Worm (Caenorhabditis elegans) whole organism, late embryonic: Measurements from ENCODE around the gene fbxo-11.2.
"Not testable (repeated sequence)": the region's sequence is repeated elsewhere in the genome, so short reads cannot be mapped to it uniquely, and the experiment has no call there.

Experiments used
- C38D4.7 ChIP-seq: fragments of 200-800 bp; sonication (Bioruptor generic); optimal IDR thresholded peaks from 2 replicates; lab custom pipeline; 2018; ENCODE audit warnings: mild to moderate bottlenecking, missing genetic modification characterization, moderate library complexity, missing compliant biosample characterization
- F13H6.1 ChIP-seq: sonication (generic microtip); optimal IDR thresholded peaks from 2 replicates; lab custom pipeline; 2016; ENCODE audit warnings: missing genetic modification characterization, missing compliant biosample characterization
- K02D7.2 ChIP-seq: sonication (generic microtip); optimal IDR thresholded peaks from 2 replicates; lab custom pipeline; 2017; ENCODE audit warnings: mild to moderate bottlenecking, missing genetic modification characterization, missing compliant biosample characterization
- Y22D7AL.16 ChIP-seq: sonication (generic microtip); optimal IDR thresholded peaks from 2 replicates; lab custom pipeline; 2016; ENCODE audit warnings: missing genetic modification characterization, missing compliant biosample characterization
- ceh-19 ChIP-seq: fragments of 200-800 bp; sonication (Bioruptor generic); optimal IDR thresholded peaks from 2 replicates; lab custom pipeline; 2018; ENCODE audit warnings: mild to moderate bottlenecking, missing genetic modification characterization, missing compliant biosample characterization
- ceh-22 ChIP-seq: sonication (generic microtip); optimal IDR thresholded peaks from 2 replicates; lab custom pipeline; 2017; ENCODE audit warnings: missing biosample characterization, missing genetic modification characterization
- ceh-30 ChIP-seq: fragments of 150-350 bp; optimal IDR thresholded peaks from 2 replicates; lab custom pipeline; 2014; ENCODE audit warnings: missing biosample characterization, missing genetic modification characterization
- ceh-34 ChIP-seq: sonication (generic microtip); optimal IDR thresholded peaks from 2 replicates; lab custom pipeline; 2016; ENCODE audit warnings: mild to moderate bottlenecking, missing genetic modification characterization, missing compliant biosample characterization
- ceh-45 ChIP-seq: fragments of 200-800 bp; sonication (Bioruptor generic); IDR thresholded peaks from 2 replicates; pipeline ENCODE4 v1.3.6; 2022; ENCODE audit warnings: missing genetic modification reagents, missing genetic modification characterization, missing compliant biosample characterization
- ceh-48 ChIP-seq: sonication (generic microtip); optimal IDR thresholded peaks from 2 replicates; lab custom pipeline; 2016; ENCODE audit warnings: missing genetic modification characterization, inconsistent platforms, missing compliant biosample characterization
- dmd-4 ChIP-seq: sonication (generic microtip); optimal IDR thresholded peaks from 2 replicates; lab custom pipeline; 2016; ENCODE audit warnings: borderline replicate concordance, missing genetic modification characterization, missing compliant biosample characterization
- dve-1 ChIP-seq: sonication (generic microtip); optimal IDR thresholded peaks from 2 replicates; lab custom pipeline; 2017; ENCODE audit warnings: antibody characterized with exemption, mild to moderate bottlenecking, missing genetic modification characterization, missing compliant biosample characterization
- elt-2 ChIP-seq: sonication (generic microtip); optimal IDR thresholded peaks from 2 replicates; lab custom pipeline; 2016; ENCODE audit warnings: missing genetic modification reagents, missing genetic modification characterization, missing compliant biosample characterization
- elt-4 ChIP-seq: sonication (generic microtip); optimal IDR thresholded peaks from 2 replicates; lab custom pipeline; 2016; ENCODE audit warnings: missing genetic modification characterization, missing compliant biosample characterization
- fkh-10 ChIP-seq: fragments of 150-350 bp; optimal IDR thresholded peaks from 2 replicates; lab custom pipeline; 2014; ENCODE audit warnings: missing biosample characterization, missing genetic modification reagents, missing genetic modification characterization
- gmeb-2 ChIP-seq: sonication (generic microtip); optimal IDR thresholded peaks from 2 replicates; lab custom pipeline; 2016; ENCODE audit warnings: missing genetic modification characterization, inconsistent platforms, missing compliant biosample characterization
- hlh-15 ChIP-seq: sonication (generic microtip); optimal IDR thresholded peaks from 2 replicates; lab custom pipeline; 2016; ENCODE audit warnings: missing genetic modification characterization, missing compliant biosample characterization
- hlh-30 ChIP-seq: sonication (generic microtip); optimal IDR thresholded peaks from 2 replicates; lab custom pipeline; 2017; ENCODE audit warnings: antibody characterized with exemption, missing genetic modification characterization, missing compliant biosample characterization; ENCODE audit not compliant: insufficient read depth
- hlh-6 ChIP-seq: sonication (generic microtip); optimal IDR thresholded peaks from 2 replicates; lab custom pipeline; 2016; ENCODE audit warnings: missing genotype, missing genetic modification characterization, missing compliant biosample characterization
- hlh-8 ChIP-seq: sonication (generic microtip); optimal IDR thresholded peaks from 2 replicates; lab custom pipeline; 2016; ENCODE audit warnings: missing genotype, missing genetic modification characterization, missing compliant biosample characterization
- lim-6 ChIP-seq: sonication (generic microtip); optimal IDR thresholded peaks from 2 replicates; lab custom pipeline; 2016; ENCODE audit warnings: missing genetic modification characterization, missing compliant biosample characterization
- madf-2 ChIP-seq: sonication (generic microtip); optimal IDR thresholded peaks from 2 replicates; lab custom pipeline; 2017; ENCODE audit warnings: missing genetic modification characterization, missing compliant biosample characterization
- mec-3 ChIP-seq: sonication (generic microtip); optimal IDR thresholded peaks from 2 replicates; lab custom pipeline; 2016; ENCODE audit warnings: borderline replicate concordance, missing genetic modification characterization, missing compliant biosample characterization
- nhr-11 ChIP-seq: fragments of 150-350 bp; optimal IDR thresholded peaks from 2 replicates; lab custom pipeline; 2014; ENCODE audit warnings: missing biosample characterization, missing genetic modification characterization
- nhr-232 ChIP-seq: sonication (generic microtip); optimal IDR thresholded peaks from 2 replicates; lab custom pipeline; 2016; ENCODE audit warnings: missing genetic modification characterization, missing compliant biosample characterization
- npax-4 ChIP-seq: sonication (generic microtip); optimal IDR thresholded peaks from 2 replicates; lab custom pipeline; 2016; ENCODE audit warnings: missing genetic modification characterization, missing compliant biosample characterization
- pag-3 ChIP-seq: sonication (generic microtip); optimal IDR thresholded peaks from 2 replicates; lab custom pipeline; 2016; ENCODE audit warnings: missing compliant biosample characterization, missing genetic modification characterization, borderline replicate concordance
- pat-9 ChIP-seq: fragments of 200-800 bp; sonication (Bioruptor generic); optimal IDR thresholded peaks from 2 replicates; lab custom pipeline; 2018; ENCODE audit warnings: mild to moderate bottlenecking, missing genetic modification characterization, moderate library complexity, missing compliant biosample characterization
- pha-2 ChIP-seq: sonication (generic microtip); optimal IDR thresholded peaks from 2 replicates; lab custom pipeline; 2017; ENCODE audit warnings: mild to moderate bottlenecking, missing genetic modification characterization, missing compliant biosample characterization
- pha-4 ChIP-seq: fragments of 150-350 bp; optimal IDR thresholded peaks from 2 replicates; lab custom pipeline; 2018; ENCODE audit warnings: missing biosample characterization, missing genetic modification reagents, missing genetic modification characterization
- pros-1 ChIP-seq: fragments of 150-350 bp; optimal IDR thresholded peaks from 2 replicates; lab custom pipeline; 2014; ENCODE audit warnings: missing biosample characterization, missing genetic modification reagents, missing genetic modification characterization
- ref-2 ChIP-seq: sonication (generic microtip); optimal IDR thresholded peaks from 2 replicates; lab custom pipeline; 2016; ENCODE audit warnings: missing genetic modification characterization, missing compliant biosample characterization
- rnt-1 ChIP-seq: sonication (generic microtip); optimal IDR thresholded peaks from 2 replicates; lab custom pipeline; 2016; ENCODE audit warnings: missing genetic modification characterization, missing compliant biosample characterization
- sdc-2 ChIP-seq: sonication (generic microtip); optimal IDR thresholded peaks from 2 replicates; lab custom pipeline; 2016; ENCODE audit warnings: missing genotype, missing genetic modification characterization, missing compliant biosample characterization
- sox-2 ChIP-seq: fragments of 200-800 bp; sonication (Bioruptor generic); IDR thresholded peaks from 2 replicates; pipeline ENCODE4 v1.3.6; 2022; ENCODE audit warnings: missing genetic modification reagents, missing genetic modification characterization, missing compliant biosample characterization
- sox-4 ChIP-seq: sonication (generic microtip); optimal IDR thresholded peaks from 2 replicates; lab custom pipeline; 2017; ENCODE audit warnings: mild to moderate bottlenecking, missing genetic modification characterization, inconsistent platforms, missing compliant biosample characterization
- syd-9 ChIP-seq: sonication (generic microtip); optimal IDR thresholded peaks from 2 replicates; lab custom pipeline; 2016; ENCODE audit warnings: mild to moderate bottlenecking, missing genetic modification characterization, moderate library complexity, missing compliant biosample characterization
- tbx-2 ChIP-seq: sonication (generic microtip); optimal IDR thresholded peaks from 2 replicates; lab custom pipeline; 2016; ENCODE audit warnings: missing genetic modification characterization, missing compliant biosample characterization
- tbx-7 ChIP-seq: sonication (generic microtip); optimal IDR thresholded peaks from 2 replicates; lab custom pipeline; 2016; ENCODE audit warnings: missing genotype, missing genetic modification characterization, missing compliant biosample characterization
- ttx-3 ChIP-seq: sonication (generic microtip); optimal IDR thresholded peaks from 2 replicates; lab custom pipeline; 2016; ENCODE audit warnings: missing genetic modification reagents, missing genetic modification characterization, missing compliant biosample characterization
- unc-55 ChIP-seq: sonication (generic microtip); optimal IDR thresholded peaks from 2 replicates; lab custom pipeline; 2017; ENCODE audit warnings: missing biosample characterization, missing genetic modification reagents, missing genetic modification characterization
- zip-5 ChIP-seq: sonication (generic microtip); optimal IDR thresholded peaks from 2 replicates; lab custom pipeline; 2016; ENCODE audit warnings: missing genetic modification characterization, missing compliant biosample characterization
- ztf-16 ChIP-seq: sonication (generic microtip); optimal IDR thresholded peaks from 2 replicates; lab custom pipeline; 2017; ENCODE audit warnings: missing genetic modification characterization, missing compliant biosample characterization

Gene fbxo-11.2

DNA sequence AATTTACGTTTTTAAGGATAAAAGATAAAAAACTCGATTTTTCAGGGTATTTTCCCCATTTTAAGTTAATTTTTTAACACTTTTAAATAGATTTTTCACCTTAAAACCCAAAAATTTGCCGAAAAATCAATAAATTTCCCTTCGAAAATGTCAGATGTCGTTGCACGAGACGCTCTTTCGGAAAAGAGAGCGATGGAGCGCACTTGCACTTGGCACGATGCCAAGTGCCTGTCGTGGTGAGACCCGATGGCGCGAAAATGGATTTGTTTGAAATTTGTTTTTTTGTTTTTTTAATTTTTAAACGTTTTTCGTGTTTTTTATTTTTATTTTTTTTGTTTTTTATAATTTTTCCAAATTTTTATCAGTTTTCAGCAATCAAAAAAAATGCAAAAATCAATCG lies 27.5 kb upstream of the fbxo-11.2 start, which contains the start of the genes rab-18 and kbp-4 (continued):
- TF ChIP-seq ceh-19, result no peak
- no peak for TF ChIP-seq nhr-232
- peak; percentile 61 for TF ChIP-seq ceh-34
- TF ChIP-seq unc-55 (GFP tag; lab: Kevin White, UChicago), result peak; percentile 36
- TF ChIP-seq hlh-6 (tag; lab: Kevin White, UChicago), result no peak
- no peak for TF ChIP-seq zip-5
- no peak for TF ChIP-seq lim-6
- peak; percentile 49 for TF ChIP-seq ceh-30
- no peak for TF ChIP-seq hlh-8 (tag; lab: Kevin White, UChicago)
- no peak for TF ChIP-seq pag-3 (tag; lab: Kevin White, UChicago)
- TF ChIP-seq sox-2 (GFP tag; lab: Robert Waterston, UW), result no peak
- no peak for TF ChIP-seq F13H6.1 (tag; lab: Kevin White, UChicago)
- no peak for TF ChIP-seq syd-9 (tag; lab: Kevin White, UChicago)
- TF ChIP-seq rnt-1 (tag; lab: Kevin White, UChicago), result peak; percentile 57
- no peak for TF ChIP-seq madf-2 (tag; lab: Kevin White, UChicago)
- TF ChIP-seq pat-9 (tag; lab: Kevin White, UChicago), result no peak
- TF ChIP-seq hlh-30 (tag; lab: Kevin White, UChicago), result peak; percentile 97
- no peak for TF ChIP-seq pros-1 (tag; lab: Kevin White, UChicago)
- no peak for TF ChIP-seq mec-3 (tag; lab: Kevin White, UChicago)
- TF ChIP-seq npax-4 (tag; lab: Kevin White, UChicago), result no peak
- no peak for TF ChIP-seq gmeb-2 (tag; lab: Kevin White, UChicago)
- TF ChIP-seq pha-4, result no peak
- no peak for TF ChIP-seq tbx-7 (tag; lab: Kevin White, UChicago)
- no peak for TF ChIP-seq pha-2 (tag; lab: Kevin White, UChicago)
- TF ChIP-seq tbx-2 (tag; lab: Kevin White, UChicago), result peak; percentile 60
- TF ChIP-seq ttx-3 (tag; lab: Kevin White, UChicago), result no peak
- peak; percentile 90 for TF ChIP-seq ceh-48 (tag; lab: Kevin White, UChicago)
- TF ChIP-seq hlh-15 (tag; lab: Kevin White, UChicago), result no peak
- TF ChIP-seq nhr-11, result no peak
- TF ChIP-seq dmd-4, result no peak
- TF ChIP-seq dve-1 (tag; lab: Kevin White, UChicago), result peak; percentile 49
- TF ChIP-seq sdc-2 (tag; lab: Kevin White, UChicago), result no peak
- TF ChIP-seq elt-2 (tag; lab: Kevin White, UChicago), result peak; percentile 62
- peak; percentile 9 for TF ChIP-seq ztf-16 (tag; lab: Kevin White, UChicago)
- no peak for TF ChIP-seq K02D7.2
- TF ChIP-seq Y22D7AL.16 (tag; lab: Kevin White, UChicago), result no peak
- TF ChIP-seq ceh-45, result no peak
- no peak for TF ChIP-seq sox-4 (tag; lab: Kevin White, UChicago)
- no peak for TF ChIP-seq ref-2
- TF ChIP-seq ceh-22 (tag; lab: Kevin White, UChicago), result no peak
- no peak for TF ChIP-seq elt-4

DNA sequence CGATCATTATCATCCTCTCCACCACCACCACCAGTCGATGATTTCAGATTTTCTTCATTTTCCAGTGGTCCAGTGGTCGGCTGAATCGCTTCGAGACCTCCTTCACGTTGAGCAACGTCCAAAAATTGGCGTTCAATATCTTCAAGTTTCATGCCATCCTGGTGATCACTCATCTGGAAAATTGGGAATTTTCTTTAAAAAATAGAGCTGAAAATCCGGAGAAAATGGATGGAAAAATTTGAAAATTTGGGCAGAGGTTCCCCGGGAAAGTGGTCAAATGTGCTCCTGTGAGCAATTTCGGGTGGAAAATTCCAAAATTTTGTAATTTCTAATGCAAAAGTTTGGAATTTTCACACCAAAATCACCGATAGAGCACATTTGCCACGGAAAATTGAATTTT lies 23.3 kb upstream of the fbxo-11.2 start, which contains the start of gene uaf-1:
TSS of gene uaf-1 (minus strand) at position 173 of the 400 bp plus-strand sequence.
- not testable (repeated sequence) for TF ChIP-seq npax-4 (tag; lab: Kevin White, UChicago); fkh-10 (GFP tag; lab: Kevin White, UChicago); C38D4.7 (GFP tag; lab: Kevin White, UChicago)
